Fruit fly (Drosophila melanogaster) whole organism, embryonic: ENCODE measurements around the gene dysf.

Experiments
- Asciz ChIP-seq: fragments of 200-800 bp; sonication (Bioruptor generic); optimal IDR thresholded peaks from 2 replicates; lab custom pipeline; 2017; ENCODE audit warnings: missing biosample characterization, mild to moderate bottlenecking, missing genetic modification characterization, missing genetic modification reagents
- Bgb ChIP-seq: fragments of 200-800 bp; sonication (Bioruptor generic); IDR thresholded peaks from 2 replicates; pipeline ENCODE4 v1.3.6; 2022; ENCODE audit warnings: missing biosample characterization, missing genetic modification characterization; ENCODE audit not compliant: partially characterized antibody
- CG10209 ChIP-seq: fragments of 200-800 bp; sonication (Bioruptor generic); optimal IDR thresholded peaks from 3 replicates; lab custom pipeline; 2017; ENCODE audit warnings: missing biosample characterization, mild to moderate bottlenecking, missing genetic modification characterization, missing genetic modification reagents
- CG10565 ChIP-seq: fragments of 200-800 bp; sonication (Bioruptor generic); optimal IDR thresholded peaks from 3 replicates; lab custom pipeline; 2016; ENCODE audit warnings: missing biosample characterization, mild to moderate bottlenecking, missing genetic modification characterization
- CG11398 ChIP-seq: fragments of 200-800 bp; sonication (Bioruptor generic); optimal IDR thresholded peaks from 2 replicates; lab custom pipeline; 2016; ENCODE audit warnings: missing biosample characterization, missing genetic modification characterization
- CG13123 ChIP-seq: fragments of 200-800 bp; sonication (Bioruptor generic); optimal IDR thresholded peaks from 2 replicates; lab custom pipeline; 2016; ENCODE audit warnings: missing biosample characterization, missing genetic modification characterization
- CG14014 ChIP-seq: fragments of 200-800 bp; sonication (Bioruptor generic); IDR thresholded peaks from 2 replicates; pipeline ENCODE4 v1.3.6; 2022; ENCODE audit warnings: missing biosample characterization, missing genetic modification characterization
- CG15073 ChIP-seq: fragments of 200-800 bp; sonication (Bioruptor generic); optimal IDR thresholded peaks from 2 replicates; lab custom pipeline; 2016; ENCODE audit warnings: missing biosample characterization, missing genetic modification characterization
- CG18262 ChIP-seq: fragments of 200-800 bp; optimal IDR thresholded peaks from 3 replicates; lab custom pipeline; 2019; ENCODE audit warnings: missing biosample characterization, mild to moderate bottlenecking, missing genetic modification characterization, moderate library complexity
- CG2116 ChIP-seq: fragments of 200-800 bp; sonication (Bioruptor generic); optimal IDR thresholded peaks from 3 replicates; lab custom pipeline; 2018; ENCODE audit warnings: missing biosample characterization, mild to moderate bottlenecking, missing genetic modification characterization
- CG5180 ChIP-seq: fragments of 200-800 bp; sonication (Bioruptor generic); optimal IDR thresholded peaks from 3 replicates; lab custom pipeline; 2017; ENCODE audit warnings: missing biosample characterization, missing genetic modification characterization, mild to moderate bottlenecking, moderate library complexity, missing genetic modification reagents
- CG6175 ChIP-seq: fragments of 200-800 bp; sonication (Bioruptor generic); IDR thresholded peaks from 3 replicates; pipeline ENCODE4 v1.3.6; 2022; ENCODE audit warnings: missing biosample characterization, missing genetic modification characterization
- CG7372 ChIP-seq: fragments of 200-800 bp; sonication (Bioruptor generic); IDR thresholded peaks from 2 replicates; pipeline ENCODE4 v1.3.6; 2022; ENCODE audit warnings: missing biosample characterization, missing genetic modification characterization
- CG8478 ChIP-seq: fragments of >200 bp; optimal IDR thresholded peaks from 2 replicates; lab custom pipeline; 2018
- Dref ChIP-seq: fragments of 200-800 bp; sonication (Bioruptor generic); IDR thresholded peaks from 2 replicates; pipeline ENCODE4 v1.3.6; 2022; ENCODE audit warnings: missing biosample characterization, missing genetic modification characterization
- Drgx ChIP-seq: fragments of 200-800 bp; sonication (Bioruptor generic); IDR thresholded peaks from 2 replicates; pipeline ENCODE4 v1.3.6; 2022; ENCODE audit warnings: missing biosample characterization, missing genetic modification characterization
- E2f1 ChIP-seq: fragments of 200-800 bp; sonication (Bioruptor generic); IDR thresholded peaks from 2 replicates; pipeline ENCODE4 v1.3.6; 2022; ENCODE audit warnings: missing biosample characterization, missing genetic modification characterization
- Ets65A ChIP-seq: fragments of 200-800 bp; sonication (Bioruptor generic); peaks from one replicate; lab custom pipeline; 2016; ENCODE audit warnings: missing biosample characterization, missing genetic modification characterization
- Fer1 ChIP-seq: fragments of 200-800 bp; sonication (Bioruptor generic); optimal IDR thresholded peaks from 2 replicates; lab custom pipeline; 2017; ENCODE audit warnings: missing biosample characterization, mild to moderate bottlenecking, missing genetic modification characterization
- Mes4 ChIP-seq: fragments of 200-800 bp; sonication (Bioruptor generic); optimal IDR thresholded peaks from 2 replicates; lab custom pipeline; 2016; ENCODE audit warnings: missing biosample characterization, missing genetic modification characterization
- Mrtf ChIP-seq: fragments of 200-800 bp; sonication (Bioruptor generic); IDR thresholded peaks from 3 replicates; pipeline ENCODE4 v1.3.6; 2022; ENCODE audit warnings: missing biosample characterization, missing genetic modification characterization
- NC2α ChIP-seq: fragments of 200-800 bp; sonication (Bioruptor generic); optimal IDR thresholded peaks from 2 replicates; lab custom pipeline; 2016; ENCODE audit warnings: missing biosample characterization, missing genetic modification characterization
- NFAT ChIP-seq: fragments of 200-800 bp; sonication (Bioruptor generic); IDR thresholded peaks from 2 replicates; pipeline ENCODE4 v1.3.6; 2022; ENCODE audit warnings: missing biosample characterization, missing genetic modification characterization
- Nf-YC ChIP-seq: fragments of 200-800 bp; optimal IDR thresholded peaks from 3 replicates; lab custom pipeline; 2019; ENCODE audit warnings: missing biosample characterization, mild to moderate bottlenecking, missing genetic modification characterization, moderate library complexity
- Oli ChIP-seq: fragments of 200-800 bp; sonication (Bioruptor generic); optimal IDR thresholded peaks from 2 replicates; lab custom pipeline; 2018; ENCODE audit warnings: missing biosample characterization, mild to moderate bottlenecking, missing genetic modification characterization, moderate library complexity
- Scr ChIP-seq: fragments of 200-800 bp; sonication (Bioruptor generic); IDR thresholded peaks from 2 replicates; pipeline ENCODE4 v1.3.6; 2022; ENCODE audit warnings: missing biosample characterization, missing genetic modification characterization; ENCODE audit not compliant: partially characterized antibody
- Sry-δ ChIP-seq: fragments of 200-800 bp; sonication (Bioruptor generic); optimal IDR thresholded peaks from 2 replicates; lab custom pipeline; 2016; ENCODE audit warnings: missing biosample characterization, missing genetic modification characterization
- Stat92E ChIP-seq, 3 experiments: fragments of >200 bp in 2 of 3; fragments of 200-800 bp in 1 of 3; sonication (Bioruptor generic) in 1 of 3; optimal IDR thresholded peaks; 2 replicates each; lab custom pipeline; 2017 to 2019; ENCODE audit warnings: missing biosample characterization in 3 of 3, missing genetic modification characterization in 3 of 3, mild to moderate bottlenecking in 1 of 3, moderate library complexity in 1 of 3
- Xrp1 ChIP-seq: fragments of 200-800 bp; sonication (Bioruptor generic); IDR thresholded peaks from 2 replicates; pipeline ENCODE4 v1.3.6; 2022; ENCODE audit warnings: missing biosample characterization, missing genetic modification characterization
- aop ChIP-seq: fragments of 200-800 bp; sonication (Bioruptor generic); IDR thresholded peaks from 2 replicates; pipeline ENCODE4 v1.3.6; 2022; ENCODE audit warnings: missing biosample characterization, missing genetic modification characterization
- ase ChIP-seq: fragments of 200-800 bp; sonication (Bioruptor generic); IDR thresholded peaks from 3 replicates; pipeline ENCODE4 v1.3.6; 2022; ENCODE audit warnings: missing biosample characterization, missing genetic modification characterization
- ato ChIP-seq: fragments of 200-800 bp; sonication (Bioruptor generic); IDR thresholded peaks from 2 replicates; pipeline ENCODE4 v1.3.6; 2022; ENCODE audit warnings: missing biosample characterization, missing genetic modification characterization; ENCODE audit not compliant: partially characterized antibody
- chm ChIP-seq: fragments of 200-800 bp; sonication (Bioruptor generic); IDR thresholded peaks from 2 replicates; pipeline ENCODE4 v1.3.6; 2022; ENCODE audit warnings: missing biosample characterization, missing genetic modification characterization
- crol ChIP-seq: fragments of 200-800 bp; sonication (Bioruptor generic); IDR thresholded peaks from 2 replicates; pipeline ENCODE4 v1.3.6; 2022; ENCODE audit warnings: missing biosample characterization, missing genetic modification characterization
- crp ChIP-seq, 2 experiments: fragments of 200-800 bp; sonication (Bioruptor generic); optimal IDR thresholded peaks; 2 replicates in 1 of 2; 3 replicates in 1 of 2; lab custom pipeline; 2017; ENCODE audit warnings: missing biosample characterization in 2 of 2, missing genetic modification characterization in 2 of 2, mild to moderate bottlenecking in 1 of 2, moderate library complexity in 1 of 2
- cwo ChIP-seq: fragments of 200-800 bp; sonication (Bioruptor generic); optimal IDR thresholded peaks from 3 replicates; lab custom pipeline; 2017; ENCODE audit warnings: missing biosample characterization, missing genetic modification characterization, mild to moderate bottlenecking, moderate library complexity, missing genetic modification reagents
- ems ChIP-seq: fragments of 200-800 bp; sonication (Bioruptor generic); optimal IDR thresholded peaks from 3 replicates; lab custom pipeline; 2016; ENCODE audit warnings: missing biosample characterization, missing genetic modification characterization
- fru ChIP-seq: fragments of >200 bp; optimal IDR thresholded peaks from 2 replicates; lab custom pipeline; 2017
- gem ChIP-seq: fragments of 200-800 bp; sonication (Bioruptor generic); optimal IDR thresholded peaks from 2 replicates; lab custom pipeline; 2019; ENCODE audit warnings: missing biosample characterization, mild to moderate bottlenecking, missing genetic modification characterization, moderate library complexity
- her ChIP-seq: fragments of 200-800 bp; sonication (Bioruptor generic); optimal IDR thresholded peaks from 2 replicates; lab custom pipeline; 2016; ENCODE audit warnings: missing biosample characterization, missing genetic modification characterization
- hth ChIP-seq: fragments of >200 bp; optimal IDR thresholded peaks from 2 replicates; lab custom pipeline; 2017; ENCODE audit warnings: inconsistent platforms
- ind ChIP-seq: fragments of 200-800 bp; sonication (Bioruptor generic); optimal IDR thresholded peaks from 3 replicates; lab custom pipeline; 2016; ENCODE audit warnings: missing biosample characterization, missing genetic modification characterization
- ken ChIP-seq: fragments of 200-800 bp; sonication (Bioruptor generic); IDR thresholded peaks from 3 replicates; pipeline ENCODE4 v1.3.6; 2022; ENCODE audit warnings: missing biosample characterization, missing genetic modification characterization
- lab ChIP-seq: fragments of 200-800 bp; sonication (Bioruptor generic); optimal IDR thresholded peaks from 3 replicates; lab custom pipeline; 2017; ENCODE audit warnings: missing biosample characterization, missing genetic modification characterization, mild to moderate bottlenecking, moderate library complexity, missing genetic modification reagents
- mld ChIP-seq: fragments of 200-800 bp; sonication (Bioruptor generic); IDR thresholded peaks from 3 replicates; pipeline ENCODE4 v1.3.6; 2022; ENCODE audit warnings: missing biosample characterization, missing genetic modification characterization; ENCODE audit not compliant: partially characterized antibody
- nau ChIP-seq: fragments of 200-800 bp; sonication (Bioruptor generic); optimal IDR thresholded peaks from 3 replicates; lab custom pipeline; 2017; ENCODE audit warnings: missing biosample characterization, mild to moderate bottlenecking, missing genetic modification characterization, missing genetic modification reagents
- nom ChIP-seq: fragments of 200-800 bp; sonication (Bioruptor generic); optimal IDR thresholded peaks from 2 replicates; lab custom pipeline; 2017; ENCODE audit warnings: missing biosample characterization, missing genetic modification characterization, mild to moderate bottlenecking, moderate library complexity, missing genetic modification reagents
- psq ChIP-seq: fragments of 200-800 bp; sonication (Bioruptor generic); optimal IDR thresholded peaks from 2 replicates; lab custom pipeline; 2017; ENCODE audit warnings: missing biosample characterization, missing genetic modification characterization
- sim ChIP-seq: fragments of 200-800 bp; sonication (Bioruptor generic); IDR thresholded peaks from 2 replicates; pipeline ENCODE4 v1.3.6; 2022; ENCODE audit warnings: missing biosample characterization, missing genetic modification characterization
- sug ChIP-seq: fragments of 200-800 bp; optimal IDR thresholded peaks from 2 replicates; lab custom pipeline; 2019; ENCODE audit warnings: missing biosample characterization, mild to moderate bottlenecking, missing genetic modification characterization, moderate library complexity
- tin ChIP-seq: fragments of 200-800 bp; sonication (Bioruptor generic); optimal IDR thresholded peaks from 3 replicates; lab custom pipeline; 2016; ENCODE audit warnings: missing biosample characterization, missing genetic modification characterization

dysf gene

dm6 chr3R:26059195-26059594, 39.3 kb downstream of the dysf start, which contains the start of the genes RpL34a and Trmt61 (continued):
- peak; percentile 90 for TF ChIP-seq sug (tag; lab: Kevin White, UChicago)
- TF ChIP-seq Drgx (GFP tag; lab: Robert Waterston, UW) = no peak; the same call in 1 of the 2 replicates
- TF ChIP-seq NC2α = peak; percentile 59
- peak; percentile 25; the same call in 1 of the 2 replicates for TF ChIP-seq Xrp1
- TF ChIP-seq CG11398 (GFP tag; lab: Kevin White, UChicago) = peak; percentile 76
- no peak for TF ChIP-seq crol (GFP tag; lab: Robert Waterston, UW)
- peak; percentile 63 for TF ChIP-seq cwo
- no peak for TF ChIP-seq CG8478 (lab: Kevin White, UChicago)
- peak; percentile 56; the same call in 1 of the 2 replicates for TF ChIP-seq CG14014 (GFP tag; lab: Robert Waterston, UW)
- peak; percentile 95 for TF ChIP-seq CG2116 (GFP tag; lab: Kevin White, UChicago)
- peak; percentile 46 for TF ChIP-seq her (GFP tag; lab: Kevin White, UChicago)
- peak; percentile 88 for TF ChIP-seq Mes4 (GFP tag; lab: Kevin White, UChicago)
- TF ChIP-seq Bgb (GFP tag; lab: Robert Waterston, UW) = peak; percentile 79
- TF ChIP-seq NFAT (GFP tag; lab: Robert Waterston, UW) = peak; percentile 54; the same call in 1 of the 2 replicates
- TF ChIP-seq ind (GFP tag; lab: Kevin White, UChicago) = peak; percentile 60
- peak; percentile 66 for TF ChIP-seq CG7372
- peak; percentile 53; the same call in 1 of the 3 replicates for TF ChIP-seq ken (GFP tag; lab: Robert Waterston, UW)
- TF ChIP-seq Dref (GFP tag; lab: Robert Waterston, UW) = peak; percentile 81
- peak; percentile 35 for TF ChIP-seq CG10565 (GFP tag; lab: Kevin White, UChicago)
- peak; percentile 89 for TF ChIP-seq CG10209 (GFP tag; lab: Kevin White, UChicago)
- peak; percentile 74 for TF ChIP-seq tin
- peak; percentile 84 for TF ChIP-seq E2f1
- TF ChIP-seq lab (GFP tag; lab: Kevin White, UChicago) = peak; percentile 95
- TF ChIP-seq Sry-δ (GFP tag; lab: Kevin White, UChicago) = peak; percentile 98
- no peak; the same call in 2 of the 3 replicates for TF ChIP-seq mld (GFP tag; lab: Robert Waterston, UW)
- peak; percentile 61 for TF ChIP-seq CG13123 (GFP tag; lab: Kevin White, UChicago)
- TF ChIP-seq ase (GFP tag; lab: Robert Waterston, UW) = peak; percentile 56; the same call in 2 of the 3 replicates
- peak; percentile 95 for TF ChIP-seq nau
- TF ChIP-seq Scr = peak; percentile 92
- 0 out of 3 replicates have a peak, but pooled peaks have one; percentile 12 for TF ChIP-seq Mrtf (GFP tag; lab: Robert Waterston, UW)
- peak in 1 of 2 experiments; percentile 64 for TF ChIP-seq crp (GFP tag; optimal IDR thresholded peaks at IDR 0.05; lab: Kevin White, UChicago)
- TF ChIP-seq ems (GFP tag; lab: Kevin White, UChicago) = peak; percentile 77
- TF ChIP-seq CG6175 = peak; percentile 46; the same call in 1 of the 3 replicates
- 0 out of 2 replicates have a peak, but pooled peaks have one; percentile 30 for TF ChIP-seq aop (GFP tag; lab: Robert Waterston, UW)
- peak; percentile 29 for TF ChIP-seq psq (GFP tag; lab: Kevin White, UChicago)
- TF ChIP-seq CG18262 (tag; lab: Kevin White, UChicago) = peak; percentile 87
- TF ChIP-seq Ets65A (GFP tag; lab: Kevin White, UChicago) = peak; percentile 95
- peak; percentile 83 for TF ChIP-seq gem (tag; lab: Kevin White, UChicago)
- no peak for TF ChIP-seq fru (lab: Kevin White, UChicago)
- peak; percentile 72 for TF ChIP-seq chm (GFP tag; lab: Robert Waterston, UW)
- peak; percentile 79 for TF ChIP-seq nom (GFP tag; lab: Kevin White, UChicago)
- peak in 1 of 3 experiments; percentile 82 for TF ChIP-seq Stat92E (GFP tag; optimal IDR thresholded peaks at IDR 0.05; lab: Kevin White, UChicago)
- TF ChIP-seq Nf-YC = peak; percentile 81
- no peak for TF ChIP-seq hth (lab: Kevin White, UChicago)
- peak; percentile 78 for TF ChIP-seq CG5180 (GFP tag; lab: Kevin White, UChicago)
- TF ChIP-seq Asciz (GFP tag; lab: Kevin White, UChicago) = peak; percentile 93
- TF ChIP-seq sim = peak; percentile 65; the same call in 1 of the 2 replicates
- no peak for TF ChIP-seq CG15073 (GFP tag; lab: Kevin White, UChicago)
- peak; percentile 75 for TF ChIP-seq Oli
- TF ChIP-seq Fer1 = peak; percentile 95
- TF ChIP-seq ato = no peak
